Fruit fly (Drosophila melanogaster) whole organism, embryonic: ENCODE results near the gene CG7789.

Experiments
- ATbp ChIP-seq: fragments of 200-800 bp; sonication (Bioruptor generic); optimal IDR thresholded peaks from 2 replicates; lab custom pipeline; 2017; ENCODE audit warnings: missing biosample characterization, mild to moderate bottlenecking, missing genetic modification characterization, missing genetic modification reagents
- Bgb ChIP-seq: fragments of 200-800 bp; sonication (Bioruptor generic); IDR thresholded peaks from 2 replicates; pipeline ENCODE4 v1.3.6; 2022; ENCODE audit warnings: missing biosample characterization, missing genetic modification characterization; ENCODE audit not compliant: partially characterized antibody
- BtbVII ChIP-seq: fragments of 200-800 bp; sonication (Bioruptor generic); optimal IDR thresholded peaks from 3 replicates; lab custom pipeline; 2017; ENCODE audit warnings: missing biosample characterization, mild to moderate bottlenecking, missing genetic modification characterization
- CG13123 ChIP-seq: fragments of 200-800 bp; sonication (Bioruptor generic); optimal IDR thresholded peaks from 2 replicates; lab custom pipeline; 2016; ENCODE audit warnings: missing biosample characterization, missing genetic modification characterization
- CG13624 ChIP-seq: fragments of 200-800 bp; sonication (Bioruptor generic); optimal IDR thresholded peaks from 2 replicates; lab custom pipeline; 2016; ENCODE audit warnings: missing biosample characterization, missing genetic modification characterization
- CG14860 ChIP-seq: fragments of 200-800 bp; sonication (Bioruptor generic); IDR thresholded peaks from 3 replicates; pipeline ENCODE4 v1.3.6; 2022; ENCODE audit warnings: missing biosample characterization, missing genetic modification characterization; ENCODE audit not compliant: partially characterized antibody
- CG15073 ChIP-seq: fragments of 200-800 bp; sonication (Bioruptor generic); optimal IDR thresholded peaks from 2 replicates; lab custom pipeline; 2016; ENCODE audit warnings: missing biosample characterization, missing genetic modification characterization
- CG15479 ChIP-seq: fragments of 200-800 bp; sonication (Bioruptor generic); optimal IDR thresholded peaks from 3 replicates; lab custom pipeline; 2019; ENCODE audit warnings: missing biosample characterization, mild to moderate bottlenecking, missing genetic modification characterization, moderate library complexity
- CG16815 ChIP-seq: fragments of 200-800 bp; sonication (Bioruptor generic); optimal IDR thresholded peaks from 3 replicates; lab custom pipeline; 2017; ENCODE audit warnings: missing biosample characterization, mild to moderate bottlenecking, missing genetic modification characterization
- CG31388 ChIP-seq: fragments of 200-800 bp; sonication (Bioruptor generic); optimal IDR thresholded peaks from 2 replicates; lab custom pipeline; 2016; ENCODE audit warnings: missing biosample characterization, missing genetic modification characterization
- CG34422 ChIP-seq: fragments of 200-800 bp; sonication (Bioruptor generic); IDR thresholded peaks from 3 replicates; pipeline ENCODE4 v1.3.6; 2022; ENCODE audit warnings: missing biosample characterization, missing genetic modification characterization
- CG43689 ChIP-seq: fragments of 200-800 bp; sonication (Bioruptor generic); IDR thresholded peaks from 2 replicates; pipeline ENCODE4 v1.3.6; 2022; ENCODE audit warnings: missing biosample characterization, missing genetic modification characterization
- CG4404 ChIP-seq: fragments of 200-800 bp; sonication (Bioruptor generic); IDR thresholded peaks from 2 replicates; pipeline ENCODE4 v1.3.6; 2022; ENCODE audit warnings: missing biosample characterization, missing genetic modification characterization
- Dll ChIP-seq: fragments of 200-800 bp; sonication (Bioruptor generic); IDR thresholded peaks from 4 replicates; pipeline ENCODE4 v1.3.6; 2022; ENCODE audit warnings: missing biosample characterization, missing genetic modification characterization; ENCODE audit not compliant: partially characterized antibody
- Doc3 ChIP-seq: fragments of 200-800 bp; sonication (Bioruptor generic); IDR thresholded peaks from 3 replicates; pipeline ENCODE4 v1.3.6; 2022; ENCODE audit warnings: missing biosample characterization, missing genetic modification characterization; ENCODE audit not compliant: partially characterized antibody
- Ets65A ChIP-seq: fragments of 200-800 bp; sonication (Bioruptor generic); peaks from one replicate; lab custom pipeline; 2016; ENCODE audit warnings: missing biosample characterization, missing genetic modification characterization
- Ets97D ChIP-seq: fragments of 200-800 bp; sonication (Bioruptor generic); optimal IDR thresholded peaks from 3 replicates; lab custom pipeline; 2016; ENCODE audit warnings: missing biosample characterization, missing genetic modification characterization
- GATAe ChIP-seq: fragments of 200-800 bp; sonication (Bioruptor generic); conservative IDR thresholded peaks from 2 replicates; pipeline ENCODE4 v1.3.6; 2022; ENCODE audit warnings: missing biosample characterization, missing genetic modification characterization
- Hr3 ChIP-seq: fragments of 200-800 bp; sonication (Bioruptor generic); optimal IDR thresholded peaks from 3 replicates; lab custom pipeline; 2016; ENCODE audit warnings: missing biosample characterization, missing genetic modification characterization
- Hr39 ChIP-seq: fragments of >200 bp; optimal IDR thresholded peaks from 2 replicates; lab custom pipeline; 2017
- Jarid2 ChIP-seq: fragments of 200-800 bp; sonication (Bioruptor generic); optimal IDR thresholded peaks from 3 replicates; lab custom pipeline; 2017; ENCODE audit warnings: mild to moderate bottlenecking, missing biosample characterization, missing genetic modification reagents, missing genetic modification characterization
- Ravus ChIP-seq: fragments of 200-800 bp; sonication (Bioruptor generic); IDR thresholded peaks from 2 replicates; pipeline ENCODE4 v1.3.6; 2022; ENCODE audit warnings: missing biosample characterization, missing genetic modification characterization
- Rfx ChIP-seq: fragments of 200-800 bp; sonication (Bioruptor generic); IDR thresholded peaks from 2 replicates; pipeline ENCODE4 v1.3.6; 2022; ENCODE audit warnings: missing biosample characterization, missing genetic modification characterization
- Trl ChIP-seq, 3 experiments: fragments of >200 bp in 2 of 3; fragments of 200-800 bp in 1 of 3; sonication (Bioruptor generic) in 1 of 3; optimal IDR thresholded peaks; 2 replicates in 1 of 3; 3 replicates in 2 of 3; lab custom pipeline; 2016 to 2017; ENCODE audit warnings: missing biosample characterization in 1 of 3, missing genetic modification characterization in 1 of 3
- Usf ChIP-seq: fragments of 200-800 bp; sonication (Bioruptor generic); optimal IDR thresholded peaks from 2 replicates; lab custom pipeline; 2017; ENCODE audit warnings: missing genotype, missing biosample characterization, missing genetic modification characterization
- Xbp1 ChIP-seq: fragments of 200-800 bp; sonication (Bioruptor generic); optimal IDR thresholded peaks from 3 replicates; lab custom pipeline; 2016; ENCODE audit warnings: missing biosample characterization, mild to moderate bottlenecking, missing genetic modification characterization
- ac ChIP-seq: fragments of 200-800 bp; sonication (Bioruptor generic); optimal IDR thresholded peaks from 3 replicates; lab custom pipeline; 2017; ENCODE audit warnings: missing biosample characterization, mild to moderate bottlenecking, missing genetic modification characterization
- amos ChIP-seq: fragments of 200-800 bp; sonication (Bioruptor generic); IDR thresholded peaks from 2 replicates; pipeline ENCODE4 v1.3.6; 2022; ENCODE audit warnings: missing biosample characterization, missing genetic modification characterization; ENCODE audit not compliant: partially characterized antibody
- az2 ChIP-seq: fragments of 200-800 bp; sonication (Bioruptor generic); optimal IDR thresholded peaks from 3 replicates; lab custom pipeline; 2016; ENCODE audit warnings: missing biosample characterization, missing genetic modification characterization
- bbx ChIP-seq: fragments of 200-800 bp; sonication (Bioruptor generic); IDR thresholded peaks from 2 replicates; pipeline ENCODE4 v1.3.6; 2022; ENCODE audit warnings: missing biosample characterization, missing genetic modification characterization; ENCODE audit not compliant: partially characterized antibody
- cas ChIP-seq: fragments of 200-800 bp; sonication (Bioruptor generic); IDR thresholded peaks from 2 replicates; pipeline ENCODE4 v1.3.6; 2022; ENCODE audit warnings: missing biosample characterization, missing genetic modification characterization
- chinmo ChIP-seq: fragments of 200-800 bp; sonication (Bioruptor generic); IDR thresholded peaks from 4 replicates; pipeline ENCODE4 v1.3.6; 2022; ENCODE audit warnings: missing biosample characterization, missing genetic modification characterization; ENCODE audit not compliant: partially characterized antibody
- crc ChIP-seq: fragments of 200-800 bp; sonication (Bioruptor generic); optimal IDR thresholded peaks from 2 replicates; lab custom pipeline; 2016; ENCODE audit warnings: missing biosample characterization, missing genetic modification characterization
- ems ChIP-seq: fragments of 200-800 bp; sonication (Bioruptor generic); optimal IDR thresholded peaks from 3 replicates; lab custom pipeline; 2016; ENCODE audit warnings: missing biosample characterization, missing genetic modification characterization
- ewg ChIP-seq: fragments of 200-800 bp; sonication (Bioruptor generic); optimal IDR thresholded peaks from 3 replicates; lab custom pipeline; 2017; ENCODE audit warnings: mild to moderate bottlenecking, missing biosample characterization, missing genetic modification reagents, missing genetic modification characterization
- fd102C ChIP-seq: fragments of 200-800 bp; sonication (Bioruptor generic); optimal IDR thresholded peaks from 2 replicates; lab custom pipeline; 2018; ENCODE audit warnings: missing biosample characterization, mild to moderate bottlenecking, missing genetic modification characterization, moderate library complexity
- hkb ChIP-seq, 2 experiments: fragments of 200-800 bp in 1 of 2; fragments of >200 bp in 1 of 2; sonication (Bioruptor generic) in 1 of 2; IDR thresholded peaks in 1 of 2; optimal IDR thresholded peaks in 1 of 2; 2 replicates each; pipeline versions ENCODE4 v1.3.6 to Lab custom; 2017 to 2022; ENCODE audit warnings: missing biosample characterization in 1 of 2, missing genetic modification characterization in 1 of 2
- lola ChIP-seq, 3 experiments: fragments of >200 bp in 2 of 3; fragments of 200-800 bp in 1 of 3; sonication (Bioruptor generic) in 1 of 3; optimal IDR thresholded peaks; 2 replicates each; lab custom pipeline; 2017 to 2019; ENCODE audit warnings: missing biosample characterization in 3 of 3, missing genetic modification characterization in 3 of 3, mild to moderate bottlenecking in 1 of 3, moderate library complexity in 1 of 3
- mirr ChIP-seq: fragments of 200-800 bp; sonication (Bioruptor generic); optimal IDR thresholded peaks from 3 replicates; lab custom pipeline; 2018; ENCODE audit warnings: missing biosample characterization, mild to moderate bottlenecking, missing genetic modification characterization
- nerfin-2 ChIP-seq: fragments of 200-800 bp; sonication (Bioruptor generic); IDR thresholded peaks from 2 replicates; pipeline ENCODE4 v1.3.6; 2022; ENCODE audit warnings: missing biosample characterization, missing genetic modification characterization; ENCODE audit not compliant: partially characterized antibody
- pnt ChIP-seq: fragments of 200-800 bp; sonication (Bioruptor generic); optimal IDR thresholded peaks from 3 replicates; lab custom pipeline; 2016; ENCODE audit warnings: missing biosample characterization, missing genetic modification characterization
- ro ChIP-seq: fragments of 200-800 bp; sonication (Bioruptor generic); IDR thresholded peaks from 2 replicates; pipeline ENCODE4 v1.3.6; 2022; ENCODE audit warnings: missing biosample characterization, missing genetic modification characterization
- salm ChIP-seq: fragments of 200-800 bp; sonication (Bioruptor generic); optimal IDR thresholded peaks from 2 replicates; lab custom pipeline; 2018; ENCODE audit warnings: missing biosample characterization, mild to moderate bottlenecking, missing genetic modification characterization
- sisA ChIP-seq: fragments of 200-800 bp; sonication (Bioruptor generic); IDR thresholded peaks from 2 replicates; pipeline ENCODE4 v1.3.6; 2022; ENCODE audit warnings: missing biosample characterization, missing genetic modification characterization
- sr ChIP-seq: fragments of 200-800 bp; sonication (Bioruptor generic); IDR thresholded peaks from 3 replicates; pipeline ENCODE4 v1.3.6; 2022; ENCODE audit warnings: missing biosample characterization, missing genetic modification characterization
- stc ChIP-seq: fragments of 200-800 bp; sonication (Bioruptor generic); IDR thresholded peaks from 2 replicates; pipeline ENCODE4 v1.3.6; 2022; ENCODE audit warnings: missing biosample characterization, missing genetic modification characterization
- tap ChIP-seq: fragments of 200-800 bp; optimal IDR thresholded peaks from 3 replicates; lab custom pipeline; 2019; ENCODE audit warnings: missing biosample characterization, mild to moderate bottlenecking, missing genetic modification characterization, moderate library complexity
- unpg ChIP-seq: fragments of 200-800 bp; sonication (Bioruptor generic); optimal IDR thresholded peaks from 3 replicates; lab custom pipeline; 2018; ENCODE audit warnings: missing biosample characterization, mild to moderate bottlenecking, missing genetic modification characterization, moderate library complexity
- vfl ChIP-seq: fragments of 200-800 bp; sonication (Bioruptor generic); optimal IDR thresholded peaks from 2 replicates; lab custom pipeline; 2016; ENCODE audit warnings: missing biosample characterization, missing genetic modification characterization
- wor ChIP-seq: fragments of 200-800 bp; sonication (Bioruptor generic); IDR thresholded peaks from 2 replicates; pipeline ENCODE4 v1.3.6; 2022; ENCODE audit warnings: missing biosample characterization, missing genetic modification characterization
- yki ChIP-seq: fragments of >200 bp; optimal IDR thresholded peaks from 3 replicates; lab custom pipeline; 2018

CG7789 gene

dm6 chr3R:29755248-29755647 is 47.7 kb upstream of the CG7789 start (continued):
- TF ChIP-seq Ravus (GFP tag; lab: Robert Waterston, UW) (no peak), ro (GFP tag; lab: Robert Waterston, UW) (no peak), hkb (optimal IDR thresholded peaks at IDR 0.05; lab: Kevin White, UChicago) (no peak), hkb (GFP tag; IDR thresholded peaks at IDR 0.05; lab: Robert Waterston, UW) (0 out of 2 replicates have a peak, but pooled peaks have one; percentile 14), tap (tag; lab: Kevin White, UChicago) (no peak), fd102C (GFP tag; lab: Kevin White, UChicago) (no peak), Hr39 (lab: Kevin White, UChicago) (no peak), ewg (GFP tag; lab: Kevin White, UChicago) (peak; percentile 17), sr (GFP tag; lab: Robert Waterston, UW) (no peak), crc (GFP tag; lab: Kevin White, UChicago) (no peak), bbx (GFP tag; lab: Robert Waterston, UW) (no peak), Dll (GFP tag; lab: Robert Waterston, UW) (no peak), ac (GFP tag; lab: Kevin White, UChicago) (no peak), az2 (peak; percentile 10), Rfx (GFP tag; lab: Robert Waterston, UW) (peak; percentile 48; the same call in 1 of the 2 replicates), Ets97D (no peak), amos (GFP tag; lab: Robert Waterston, UW) (no peak), BtbVII (GFP tag; lab: Kevin White, UChicago) (no peak), ATbp (GFP tag; lab: Kevin White, UChicago) (peak; percentile 46), Trl (optimal IDR thresholded peaks at IDR 0.05; lab: Kevin White, UChicago) (no peak), Trl (GFP tag; optimal IDR thresholded peaks at IDR 0.05; lab: Kevin White, UChicago) (no peak), cas (no peak), CG4404 (GFP tag; lab: Robert Waterston, UW) (no peak), salm (tag; lab: Kevin White, UChicago) (no peak), mirr (GFP tag; lab: Kevin White, UChicago) (no peak), Xbp1 (GFP tag; lab: Kevin White, UChicago) (peak; percentile 31), Usf (GFP tag; lab: Kevin White, UChicago) (no peak), Doc3 (GFP tag; lab: Robert Waterston, UW) (no peak), wor (GFP tag; lab: Robert Waterston, UW) (no peak), unpg (GFP tag; lab: Kevin White, UChicago) (peak; percentile 19), Ets65A (peak; percentile 32), CG43689 (GFP tag; lab: Robert Waterston, UW) (no peak), sisA (peak; percentile 67), CG14860 (GFP tag; lab: Robert Waterston, UW) (no peak), vfl (no peak), yki (lab: Kevin White, UChicago) (no peak), ems (peak; percentile 3), CG31388 (GFP tag; lab: Kevin White, UChicago) (no peak), CG13123 (no peak), GATAe (no peak), Hr3 (no peak), Jarid2 (GFP tag; lab: Kevin White, UChicago) (no peak), nerfin-2 (GFP tag; lab: Robert Waterston, UW) (no peak), Bgb (no peak), CG34422 (GFP tag; lab: Robert Waterston, UW) (0 out of 3 replicates have a peak, but pooled peaks have one; percentile 29), CG15479 (GFP tag; lab: Kevin White, UChicago) (no peak), CG15073 (GFP tag; lab: Kevin White, UChicago) (no peak), chinmo (no peak), CG13624 (GFP tag; lab: Kevin White, UChicago) (no peak), stc (GFP tag; lab: Robert Waterston, UW) (0 out of 2 replicates have a peak, but pooled peaks have one; percentile 27), pnt (GFP tag; lab: Kevin White, UChicago) (no peak), lola (GFP tag; optimal IDR thresholded peaks at IDR 0.05; lab: Kevin White, UChicago) (no peak), CG16815 (GFP tag; lab: Kevin White, UChicago) (no peak)
